Worm (Caenorhabditis elegans): Measurements from ENCODE around the gene Y25C1A.8.

DNA sequence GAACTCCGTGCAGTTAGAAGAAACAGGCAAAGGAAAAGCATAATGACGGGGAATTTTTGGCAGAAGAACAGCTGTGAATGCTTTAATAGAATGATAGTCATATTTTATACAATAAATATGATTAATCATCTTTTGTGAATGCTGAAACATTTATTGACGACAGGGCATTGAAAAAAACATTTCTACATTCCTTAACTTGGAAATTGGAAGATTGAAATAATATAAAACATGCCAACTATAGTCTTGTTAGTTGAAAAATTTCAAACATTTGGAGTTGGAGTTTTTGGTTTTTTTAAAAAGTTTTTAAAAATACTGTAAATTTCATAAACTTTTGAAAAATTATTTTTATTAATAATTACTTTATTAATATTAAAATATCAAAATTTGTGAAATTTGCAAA lies 20.1 kb upstream of the Y25C1A.8 start, which contains the start of gene Y25C1A.14:
- TF ChIP-seq W03F9.2 (tag; optimal IDR thresholded peaks at IDR 0.05) (no peak), dao-5 (tag; optimal IDR thresholded peaks at IDR 0.05) (no peak)
